Fruit fly (Drosophila melanogaster) whole organism, pupa: ENCODE data around the gene fz.
A peak's percentile ranks its signal among the peaks of the same experiment; 100 is the strongest.

Experiments
- CG13204 ChIP-seq: fragments of 200-800 bp; sonication (Bioruptor generic); optimal IDR thresholded peaks from 2 replicates; lab custom pipeline; 2018; ENCODE audit warnings: missing biosample characterization, mild to moderate bottlenecking, missing genetic modification characterization, moderate library complexity
- CG14655 ChIP-seq: fragments of 200-800 bp; sonication (Bioruptor generic); optimal IDR thresholded peaks from 3 replicates; lab custom pipeline; 2017; ENCODE audit warnings: mild to moderate bottlenecking, missing biosample characterization, missing genetic modification reagents, missing genetic modification characterization
- CG15710 ChIP-seq: fragments of 200-800 bp; sonication (Bioruptor generic); optimal IDR thresholded peaks from 2 replicates; lab custom pipeline; 2018; ENCODE audit warnings: missing biosample characterization, mild to moderate bottlenecking, missing genetic modification characterization, moderate library complexity
- CG17806 ChIP-seq: fragments of 200-800 bp; sonication (Bioruptor generic); optimal IDR thresholded peaks from 2 replicates; lab custom pipeline; 2018; ENCODE audit warnings: missing biosample characterization, mild to moderate bottlenecking, missing genetic modification characterization, moderate library complexity
- CG32121 ChIP-seq: fragments of 200-800 bp; sonication (Bioruptor generic); IDR thresholded peaks from 2 replicates; pipeline ENCODE4 v1.3.6; 2022; ENCODE audit warnings: missing biosample characterization, missing genetic modification characterization
- CG34367 ChIP-seq: fragments of 200-800 bp; sonication (Bioruptor generic); optimal IDR thresholded peaks from 2 replicates; lab custom pipeline; 2018; ENCODE audit warnings: missing biosample characterization, mild to moderate bottlenecking, missing genetic modification characterization
- CG4496 ChIP-seq: fragments of 200-800 bp; sonication (Bioruptor generic); IDR thresholded peaks from 3 replicates; pipeline ENCODE4 v1.3.6; 2022; ENCODE audit warnings: missing biosample characterization, missing genetic modification characterization
- CG8301 ChIP-seq: fragments of 200-800 bp; sonication (Bioruptor generic); optimal IDR thresholded peaks from 2 replicates; lab custom pipeline; 2018; ENCODE audit warnings: missing biosample characterization, mild to moderate bottlenecking, missing genetic modification characterization
- CG9948 ChIP-seq: fragments of 200-800 bp; sonication (Bioruptor generic); optimal IDR thresholded peaks from 2 replicates; lab custom pipeline; 2018; ENCODE audit warnings: missing biosample characterization, mild to moderate bottlenecking, missing genetic modification characterization, moderate library complexity
- EcR ChIP-seq: fragments of 200-800 bp; sonication (Bioruptor generic); optimal IDR thresholded peaks from 3 replicates; lab custom pipeline; 2019; ENCODE audit warnings: missing biosample characterization, missing genetic modification characterization, mild to moderate bottlenecking, moderate library complexity, missing genetic modification reagents
- Ets98B ChIP-seq: fragments of 200-800 bp; sonication (Bioruptor generic); IDR thresholded peaks from 2 replicates; pipeline ENCODE4 v1.3.6; 2022; ENCODE audit warnings: missing biosample characterization, missing genetic modification characterization
- Pif1A ChIP-seq: fragments of 200-800 bp; sonication (Bioruptor generic); optimal IDR thresholded peaks from 3 replicates; lab custom pipeline; 2016; ENCODE audit warnings: missing biosample characterization, missing genetic modification characterization
- Pif1B ChIP-seq: fragments of 200-800 bp; sonication (Bioruptor generic); optimal IDR thresholded peaks from 3 replicates; lab custom pipeline; 2016; ENCODE audit warnings: missing biosample characterization, missing genetic modification characterization
- Snoo ChIP-seq: fragments of 200-800 bp; sonication (Bioruptor generic); optimal IDR thresholded peaks from 3 replicates; lab custom pipeline; 2017; ENCODE audit warnings: missing biosample characterization, mild to moderate bottlenecking, missing genetic modification characterization, inconsistent platforms

dm6 chr3L:14338886-14339285 lies 64.7 kb downstream of the fz start:
- TF ChIP-seq CG9948 (peak; percentile 83), CG14655 (GFP tag; lab: Kevin White, UChicago) (peak; percentile 90), EcR (GFP tag; lab: Kevin White, UChicago) (peak; percentile 43), CG32121 (GFP tag; lab: Robert Waterston, UW) (peak; percentile 84), CG17806 (tag; lab: Kevin White, UChicago) (peak; percentile 88), Pif1B (GFP tag; lab: Kevin White, UChicago) (peak; percentile 86), CG34367 (tag; lab: Kevin White, UChicago) (peak; percentile 86), CG15710 (tag; lab: Kevin White, UChicago) (peak; percentile 89), Snoo (tag; lab: Kevin White, UChicago) (peak; percentile 63), CG13204 (GFP tag; lab: Kevin White, UChicago) (peak; percentile 78), CG8301 (peak; percentile 86), Pif1A (peak; percentile 95), Ets98B (GFP tag; lab: Robert Waterston, UW) (peak; percentile 89), CG4496 (GFP tag; lab: Robert Waterston, UW) (peak; percentile 94)
